Worm (Caenorhabditis elegans) whole organism, dauer: ENCODE measurements around the gene ceh-41.

Experiments used
- unc-62 ChIP-seq: sonication (generic microtip); optimal IDR thresholded peaks from 2 replicates; lab custom pipeline; 2017; ENCODE audit warnings: missing biosample characterization, missing genetic modification reagents, missing genetic modification characterization

The ceh-41 gene

DNA sequence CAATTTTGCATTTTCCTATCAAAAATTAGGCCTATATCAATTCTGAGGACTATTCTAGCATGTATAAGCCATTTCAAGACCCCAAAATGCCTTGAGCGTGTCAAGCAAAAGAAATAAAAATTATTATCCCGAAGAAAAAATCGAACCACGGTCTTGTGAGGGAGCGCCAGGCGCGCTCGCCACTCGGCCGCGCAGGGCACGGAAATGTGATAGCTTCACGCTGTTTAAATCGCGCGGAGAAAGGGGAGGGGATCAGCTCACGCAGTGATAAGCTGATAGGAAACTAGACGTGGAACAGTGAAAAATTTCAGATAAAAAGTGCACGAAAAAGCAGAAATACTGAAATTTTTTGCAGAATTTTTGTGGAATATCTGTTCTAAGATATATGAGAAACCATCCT lies 10.8 kb downstream of the ceh-41 start:
- no peak for TF ChIP-seq unc-62

ce11 chrX:1830475-1830874 lies 18.0 kb downstream of the ceh-41 start:
- no peak for TF ChIP-seq unc-62

ce11 chrX:1829937-1830336 lies 18.5 kb downstream of the ceh-41 start, which contains the start of gene C14E2.6:
Gene C14E2.6 (minus strand): TSS chrX:1830037.
- TF ChIP-seq unc-62 = no peak

DNA sequence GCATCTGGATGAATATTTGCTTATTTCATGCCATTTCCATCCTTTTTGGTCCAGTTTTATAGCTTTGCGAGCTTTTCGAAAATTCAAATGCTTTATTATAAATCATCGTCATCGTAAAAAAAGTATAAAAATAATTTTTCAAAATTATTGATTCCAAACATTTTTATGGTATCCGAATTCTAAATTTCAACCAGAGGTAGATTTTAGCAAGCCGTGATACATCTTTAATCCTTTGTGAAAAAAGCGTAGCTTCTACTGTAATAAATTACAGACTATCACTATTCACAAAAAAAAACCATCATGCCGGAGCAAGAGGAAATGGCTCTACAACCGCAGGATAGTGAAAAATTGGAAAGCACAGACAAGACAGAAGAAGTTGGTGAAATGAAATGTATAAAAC lies 22.3 kb downstream of the ceh-41 start, which contains the start of gene C14E2.1:
C14E2.1 (plus strand) TSS at position 301 of the 400 bp plus-strand sequence.
- TF ChIP-seq unc-62 = no peak

- TF ChIP-seq unc-62 = no peak
Measured at ce11 chrX:1825290-1825832, 23.1 kb downstream of the ceh-41 start, which contains the start of gene C14E2.5. Gene C14E2.5 (minus strand): TSS chrX:1825340.

- no peak for TF ChIP-seq unc-62
Measured at ce11 chrX:1821235-1821634, 27.2 kb downstream of the ceh-41 start, which contains the start of gene C14E2.4. Gene C14E2.4 (minus strand): TSS chrX:1821335.

ce11 chrX:1816106-1816505 lies 32.4 kb downstream of the ceh-41 start, which contains the start of gene C14E2.7:
Gene C14E2.7 (plus strand): TSS chrX:1816406.
- TF ChIP-seq unc-62 = no peak

DNA sequence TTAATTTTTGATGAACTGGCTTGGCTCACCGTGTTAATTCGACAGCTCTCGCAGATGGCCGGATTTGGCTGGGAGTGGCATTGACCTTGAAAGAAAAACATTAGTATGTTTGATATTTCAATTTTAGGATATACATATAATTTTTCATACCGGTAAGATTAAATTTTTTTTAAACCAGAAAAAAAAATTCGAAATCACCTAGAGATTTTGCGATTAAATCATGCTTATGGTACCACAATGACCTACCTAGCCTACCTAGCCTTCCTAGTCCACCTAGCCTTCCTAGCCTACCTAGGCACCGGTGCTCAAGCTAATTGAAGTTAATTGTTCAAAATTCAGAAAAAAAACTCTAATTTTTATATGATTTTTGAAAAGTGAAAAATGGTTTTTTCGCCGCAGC lies 37.0 kb downstream of the ceh-41 start, which contains the start of gene C14E2.3:
C14E2.3 (minus strand) TSS at position 101 of the 400 bp plus-strand sequence.
- no peak for TF ChIP-seq unc-62

- no peak for TF ChIP-seq unc-62
Measured at ce11 chrX:1800980-1801506, 47.4 kb downstream of the ceh-41 start, which contains the start of gene C14E2.11. Gene C14E2.11 (plus strand): TSS chrX:1801456.

DNA sequence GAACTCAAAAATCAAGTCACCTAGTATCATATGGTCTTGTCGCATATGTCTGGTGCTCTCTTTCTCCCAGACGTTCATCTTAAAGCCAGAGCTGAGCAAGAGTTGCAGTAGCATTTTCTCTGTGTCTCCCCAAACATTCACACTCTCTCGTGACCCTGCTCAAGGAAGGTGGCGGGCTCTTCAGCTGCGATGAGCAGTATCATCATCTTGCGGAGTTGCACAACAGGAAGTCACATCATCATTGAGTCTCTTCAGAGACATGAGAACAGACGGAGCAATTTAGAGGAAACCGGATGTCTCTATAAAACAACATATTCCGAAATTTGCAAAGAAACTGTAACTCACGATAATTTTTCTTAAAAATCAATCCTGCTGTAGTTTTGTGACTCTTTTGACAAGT lies 49.9 kb downstream of the ceh-41 start:
- no peak for TF ChIP-seq unc-62
